Fruit fly (Drosophila melanogaster) Kc167 (cell line): ENCODE data around the gene CG5280.

Experiments
- Myc ChIP-seq: fragments of >200 bp; optimal IDR thresholded peaks from 2 replicates; lab custom pipeline; 2017; ENCODE audit warnings: missing external identifiers
- Sin3A ChIP-seq: fragments of >200 bp; optimal IDR thresholded peaks from 2 replicates; lab custom pipeline; 2018; ENCODE audit warnings: missing external identifiers
- h ChIP-seq: fragments of >200 bp; optimal IDR thresholded peaks from 3 replicates; lab custom pipeline; 2018; ENCODE audit warnings: missing external identifiers
- insv ChIP-seq: fragments of >200 bp; optimal IDR thresholded peaks from 3 replicates; lab custom pipeline; 2018; ENCODE audit warnings: missing external identifiers
- psq ChIP-seq: fragments of >200 bp; optimal IDR thresholded peaks from 2 replicates; lab custom pipeline; 2017; ENCODE audit warnings: missing external identifiers
- ttk ChIP-seq: sonication (Bioruptor generic); optimal IDR thresholded peaks from 2 replicates; lab custom pipeline; 2017; ENCODE audit warnings: missing external identifiers

dm6 chr3L:8955199-8955598 lies 34.8 kb downstream of the CG5280 start:
- no peak for TF ChIP-seq Sin3A
- no peak for TF ChIP-seq h (lab: Kevin White, UChicago)
- TF ChIP-seq Myc (lab: Kevin White, UChicago) = no peak
- no peak for TF ChIP-seq ttk
- TF ChIP-seq psq (lab: Kevin White, UChicago) = no peak
- TF ChIP-seq insv (lab: Kevin White, UChicago) = no peak
